Fruit fly (Drosophila melanogaster) whole organism, adult: ENCODE measurements around the gene X11Lbeta.

Source experiments
- CG12768 ChIP-seq: fragments of 200-800 bp; sonication (Bioruptor generic); optimal IDR thresholded peaks from 2 replicates; lab custom pipeline; 2017; ENCODE audit warnings: missing biosample characterization, missing genetic modification characterization, mild to moderate bottlenecking, moderate library complexity, missing genetic modification reagents
- CG33017 ChIP-seq: fragments of 200-800 bp; sonication (Bioruptor generic); optimal IDR thresholded peaks from 2 replicates; lab custom pipeline; 2018; ENCODE audit warnings: missing biosample characterization, mild to moderate bottlenecking, missing genetic modification characterization, moderate library complexity
- CG5204 ChIP-seq: fragments of 200-800 bp; sonication (Bioruptor generic); optimal IDR thresholded peaks from 2 replicates; lab custom pipeline; 2016; ENCODE audit warnings: missing biosample characterization, missing genetic modification characterization
- bab1 ChIP-seq: fragments of 200-800 bp; sonication (Bioruptor generic); optimal IDR thresholded peaks from 3 replicates; lab custom pipeline; 2019; ENCODE audit warnings: missing biosample characterization, mild to moderate bottlenecking, missing genetic modification characterization, moderate library complexity
- kay ChIP-seq: fragments of 200-800 bp; sonication (Bioruptor generic); peaks from one replicate; lab custom pipeline; 2016; ENCODE audit warnings: missing biosample characterization, missing genetic modification characterization, borderline replicate concordance
- toe ChIP-seq: fragments of 200-800 bp; sonication (Bioruptor generic); optimal IDR thresholded peaks from 2 replicates; lab custom pipeline; 2016; ENCODE audit warnings: missing biosample characterization, missing genetic modification characterization

- TF ChIP-seq CG33017 (tag; lab: Kevin White, UChicago), result no peak
- TF ChIP-seq CG12768 (GFP tag; lab: Kevin White, UChicago), result no peak
- TF ChIP-seq kay (GFP tag; lab: Kevin White, UChicago), result no peak
- TF ChIP-seq CG5204, result no peak
- no peak for TF ChIP-seq bab1 (GFP tag; lab: Kevin White, UChicago)
- TF ChIP-seq toe (GFP tag; lab: Kevin White, UChicago), result no peak
Observed at dm6 chrX:10742578-10742976, 115.0 kb downstream of the X11Lbeta start.
